Worm (Caenorhabditis elegans) whole organism, young adult: ENCODE data around the gene ccdc-47.

Experiments used
- C06A6.2 ChIP-seq: fragments of 200-800 bp; sonication (Bioruptor generic); conservative IDR thresholded peaks from 2 replicates; pipeline ENCODE4 v1.3.6; 2022; ENCODE audit warnings: missing genetic modification characterization, missing compliant biosample characterization
- C17E4.6 ChIP-seq: fragments of 200-800 bp; sonication (Bioruptor generic); IDR thresholded peaks from 2 replicates; pipeline ENCODE4 v1.3.6; 2022; ENCODE audit warnings: missing genetic modification reagents, missing genetic modification characterization, missing compliant biosample characterization
- F22D6.2 ChIP-seq: sonication (generic microtip); optimal IDR thresholded peaks from 2 replicates; lab custom pipeline; 2016; ENCODE audit warnings: mild to moderate bottlenecking, missing genetic modification characterization, missing compliant biosample characterization
- F52B5.7 ChIP-seq: sonication (generic microtip); optimal IDR thresholded peaks from 2 replicates; lab custom pipeline; 2016; ENCODE audit warnings: mild to moderate bottlenecking, missing genetic modification characterization, missing compliant biosample characterization
- F57A8.1 ChIP-seq: fragments of 200-800 bp; sonication (Bioruptor generic); optimal IDR thresholded peaks from 2 replicates; lab custom pipeline; 2018; ENCODE audit warnings: mild to moderate bottlenecking, missing genetic modification characterization, moderate library complexity, missing compliant biosample characterization
- K11D2.4 ChIP-seq: fragments of 200-800 bp; sonication (Bioruptor generic); IDR thresholded peaks from 2 replicates; pipeline ENCODE4 v1.3.6; 2022; ENCODE audit warnings: missing genetic modification reagents, missing genetic modification characterization, missing compliant biosample characterization
- K12H6.12 ChIP-seq: fragments of 200-800 bp; sonication (Bioruptor generic); optimal IDR thresholded peaks from 2 replicates; lab custom pipeline; 2018; ENCODE audit warnings: mild to moderate bottlenecking, missing genetic modification characterization, missing compliant biosample characterization
- Y53F4B.3 ChIP-seq: fragments of 200-800 bp; sonication (Bioruptor generic); IDR thresholded peaks from 2 replicates; pipeline ENCODE4 v1.3.6; 2022; ENCODE audit warnings: missing genetic modification reagents, missing genetic modification characterization, missing compliant biosample characterization
- Y53G8AR.9 ChIP-seq: fragments of 200-800 bp; sonication (Bioruptor generic); conservative IDR thresholded peaks from 2 replicates; pipeline ENCODE4 v1.3.6; 2022; ENCODE audit warnings: missing genetic modification reagents, missing genetic modification characterization, missing compliant biosample characterization
- Y56A3A.18 ChIP-seq: fragments of 200-800 bp; sonication (Bioruptor generic); IDR thresholded peaks from 2 replicates; pipeline ENCODE4 v1.3.6; 2022; ENCODE audit warnings: missing genetic modification reagents, missing genetic modification characterization, missing compliant biosample characterization
- Y79H2A.3 ChIP-seq: fragments of 200-800 bp; sonication (Bioruptor generic); conservative IDR thresholded peaks from 2 replicates; pipeline ENCODE4 v1.3.6; 2022; ENCODE audit warnings: missing genetic modification reagents, missing genetic modification characterization, missing compliant biosample characterization
- Y95B8A.8 ChIP-seq: fragments of 200-800 bp; sonication (Bioruptor generic); IDR thresholded peaks from 2 replicates; pipeline ENCODE4 v1.3.6; 2022; ENCODE audit warnings: missing genetic modification reagents, missing genetic modification characterization, missing compliant biosample characterization
- ama-1 ChIP-seq, 3 experiments: fragments of 150-350 bp in 1 of 3; sonication (generic microtip) in 2 of 3; optimal IDR thresholded peaks; 2 replicates each; lab custom pipeline; 2014 to 2018; ENCODE audit warnings: missing biosample characterization in 2 of 3, missing genetic modification characterization in 2 of 3, missing genetic modification reagents in 2 of 3
- athp-1 ChIP-seq: sonication (generic microtip); optimal IDR thresholded peaks from 2 replicates; lab custom pipeline; 2017; ENCODE audit warnings: mild to moderate bottlenecking, missing genetic modification characterization, missing compliant biosample characterization
- attf-3 ChIP-seq: fragments of 200-800 bp; sonication (Bioruptor generic); conservative IDR thresholded peaks from 2 replicates; pipeline ENCODE4 v1.3.6; 2022; ENCODE audit warnings: missing genetic modification reagents, missing genetic modification characterization, missing compliant biosample characterization
- attf-5 ChIP-seq: fragments of 200-800 bp; sonication (Bioruptor generic); optimal IDR thresholded peaks from 2 replicates; lab custom pipeline; 2018; ENCODE audit warnings: mild to moderate bottlenecking, missing genetic modification characterization, missing compliant biosample characterization
- cebp-1 ChIP-seq, 2 experiments: fragments of 200-800 bp in 1 of 2; sonication (Bioruptor generic) in 1 of 2; sonication (generic microtip) in 1 of 2; IDR thresholded peaks in 1 of 2; optimal IDR thresholded peaks in 1 of 2; 2 replicates each; pipeline versions ENCODE4 v1.3.6 to Lab custom; 2017 to 2022; ENCODE audit warnings: missing compliant biosample characterization in 2 of 2, missing genetic modification characterization in 2 of 2, mild to moderate bottlenecking in 1 of 2, missing genetic modification reagents in 1 of 2, moderate library complexity in 1 of 2
- ceh-27 ChIP-seq: fragments of 200-800 bp; sonication (Bioruptor generic); optimal IDR thresholded peaks from 2 replicates; lab custom pipeline; 2018; ENCODE audit warnings: mild to moderate bottlenecking, missing genetic modification characterization, moderate library complexity, missing compliant biosample characterization
- ceh-79 ChIP-seq: sonication (generic microtip); optimal IDR thresholded peaks from 2 replicates; lab custom pipeline; 2017; ENCODE audit warnings: mild to moderate bottlenecking, missing genetic modification characterization, missing compliant biosample characterization
- ceh-91 ChIP-seq: fragments of 200-800 bp; sonication (Bioruptor generic); IDR thresholded peaks from 2 replicates; pipeline ENCODE4 v1.3.6; 2022; ENCODE audit warnings: missing genetic modification reagents, missing genetic modification characterization, missing compliant biosample characterization
- fkh-3 ChIP-seq: sonication (generic microtip); optimal IDR thresholded peaks from 2 replicates; lab custom pipeline; 2016; ENCODE audit warnings: mild to moderate bottlenecking, missing genetic modification characterization, missing compliant biosample characterization
- gei-17 ChIP-seq: fragments of 200-800 bp; sonication (Bioruptor generic); optimal IDR thresholded peaks from 2 replicates; lab custom pipeline; 2018; ENCODE audit warnings: mild to moderate bottlenecking, missing genetic modification characterization, missing compliant biosample characterization
- hmg-1.2 ChIP-seq: fragments of 200-800 bp; sonication (Bioruptor generic); IDR thresholded peaks from 2 replicates; pipeline ENCODE4 v1.3.6; 2022; ENCODE audit warnings: missing genetic modification reagents, missing genetic modification characterization, missing compliant biosample characterization
- hrde-1 ChIP-seq: sonication (generic microtip); optimal IDR thresholded peaks from 2 replicates; lab custom pipeline; 2016; ENCODE audit warnings: missing genetic modification characterization, mild to moderate bottlenecking, missing compliant biosample characterization, moderate library complexity, missing genotype, missing genetic modification reagents, borderline replicate concordance
- lir-1 ChIP-seq: fragments of 200-800 bp; sonication (Bioruptor generic); conservative IDR thresholded peaks from 2 replicates; pipeline ENCODE4 v1.3.6; 2022; ENCODE audit warnings: missing genetic modification reagents, missing genetic modification characterization, missing compliant biosample characterization
- madf-10 ChIP-seq: sonication (generic microtip); optimal IDR thresholded peaks from 2 replicates; lab custom pipeline; 2016; ENCODE audit warnings: mild to moderate bottlenecking, missing genetic modification characterization, missing compliant biosample characterization
- nfya-2 ChIP-seq: fragments of 200-800 bp; sonication (Bioruptor generic); IDR thresholded peaks from 2 replicates; pipeline ENCODE4 v1.3.6; 2022; ENCODE audit warnings: missing genetic modification reagents, missing genetic modification characterization, missing compliant biosample characterization
- nhr-179 ChIP-seq: sonication (generic microtip); optimal IDR thresholded peaks from 2 replicates; lab custom pipeline; 2016; ENCODE audit warnings: mild to moderate bottlenecking, missing genetic modification characterization, missing compliant biosample characterization
- nhr-80 ChIP-seq: sonication (generic microtip); optimal IDR thresholded peaks from 2 replicates; lab custom pipeline; 2016; ENCODE audit warnings: missing genetic modification characterization, missing compliant biosample characterization
- pbrm-1 ChIP-seq: fragments of 200-800 bp; sonication (Bioruptor generic); IDR thresholded peaks from 2 replicates; pipeline ENCODE4 v1.3.6; 2022; ENCODE audit warnings: missing genetic modification reagents, missing genetic modification characterization, missing compliant biosample characterization
- rpc-1 ChIP-seq, 2 experiments: fragments of 150-350 bp in 1 of 2; sonication (generic microtip) in 1 of 2; optimal IDR thresholded peaks; 2 replicates each; lab custom pipeline; 2014 to 2018; ENCODE audit warnings: missing biosample characterization in 1 of 2, missing genetic modification characterization in 1 of 2, missing genetic modification reagents in 1 of 2, missing genotype in 1 of 2
- sdz-38 ChIP-seq: sonication (generic microtip); optimal IDR thresholded peaks from 2 replicates; lab custom pipeline; 2016; ENCODE audit warnings: missing genotype, missing genetic modification characterization, missing compliant biosample characterization
- snpc-1.3 ChIP-seq: sonication (generic microtip); optimal IDR thresholded peaks from 2 replicates; lab custom pipeline; 2017; ENCODE audit warnings: missing genetic modification characterization, mild to moderate bottlenecking, missing compliant biosample characterization, antibody characterized with exemption, moderate library complexity, missing genotype, missing genetic modification reagents; ENCODE audit not compliant: insufficient read depth
- snpc-3.4 ChIP-seq: sonication (generic microtip); optimal IDR thresholded peaks from 2 replicates; lab custom pipeline; 2017; ENCODE audit warnings: missing genetic modification characterization, mild to moderate bottlenecking, missing compliant biosample characterization, antibody characterized with exemption, moderate library complexity, missing genotype, missing genetic modification reagents
- snpc-4 ChIP-seq, 5 experiments: fragments of 150-350 bp in 1 of 5; sonication (generic microtip) in 4 of 5; optimal IDR thresholded peaks; 2 replicates each; lab custom pipeline; 2014 to 2018; ENCODE audit warnings: missing genetic modification characterization in 5 of 5, missing biosample characterization in 3 of 5, antibody characterized with exemption in 2 of 5, mild to moderate bottlenecking in 2 of 5, missing compliant biosample characterization in 2 of 5, missing genotype in 2 of 5, moderate library complexity in 2 of 5, missing genetic modification reagents in 1 of 5
- somi-1 ChIP-seq: fragments of 200-800 bp; sonication (Bioruptor generic); optimal IDR thresholded peaks from 2 replicates; lab custom pipeline; 2018; ENCODE audit warnings: mild to moderate bottlenecking, missing genetic modification characterization, missing compliant biosample characterization
- xnd-1 ChIP-seq: sonication (generic microtip); optimal IDR thresholded peaks from 2 replicates; lab custom pipeline; 2016; ENCODE audit warnings: missing genotype, missing genetic modification reagents, missing genetic modification characterization, missing compliant biosample characterization
- ztf-26 ChIP-seq: sonication (generic microtip); optimal IDR thresholded peaks from 2 replicates; lab custom pipeline; 2017; ENCODE audit warnings: missing genetic modification characterization, missing compliant biosample characterization
- ztf-28 ChIP-seq: fragments of 200-800 bp; sonication (Bioruptor generic); IDR thresholded peaks from 2 replicates; pipeline ENCODE4 v1.3.6; 2022; ENCODE audit warnings: missing genetic modification reagents, missing genetic modification characterization, missing compliant biosample characterization
- ztf-6 ChIP-seq: fragments of 200-800 bp; sonication (Bioruptor generic); IDR thresholded peaks from 2 replicates; pipeline ENCODE4 v1.3.6; 2022; ENCODE audit warnings: missing genetic modification reagents, missing genetic modification characterization, missing compliant biosample characterization

The ccdc-47 gene

DNA sequence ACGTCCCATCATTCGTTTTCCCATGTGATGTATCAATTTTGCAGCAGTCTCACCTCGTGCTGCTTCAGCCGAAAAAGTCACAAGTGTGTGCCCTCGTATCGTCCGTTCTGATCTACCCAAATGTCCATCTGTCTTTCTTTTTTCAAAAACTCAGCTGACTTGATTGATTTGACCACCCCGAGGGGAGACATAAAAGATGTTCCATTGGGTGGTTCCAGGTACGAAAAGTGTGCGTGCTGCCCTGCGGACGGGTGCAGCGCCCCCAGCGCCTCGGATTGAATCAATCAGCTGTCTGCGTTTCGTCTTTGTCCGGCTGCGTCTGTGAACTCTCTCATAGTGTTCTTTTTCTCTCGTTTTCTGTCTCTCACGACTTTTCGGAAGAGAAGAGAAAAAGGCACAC, 36.5 kb downstream of the ccdc-47 start:
- TF ChIP-seq ztf-28 (no peak), somi-1 (GFP tag; lab: Kevin White, UChicago) (peak; percentile 71), K11D2.4 (GFP tag; lab: Robert Waterston, UW) (0 out of 2 replicates have a peak, but pooled peaks have one; percentile 60), F57A8.1 (GFP tag; lab: Kevin White, UChicago) (no peak), Y53G8AR.9 (GFP tag; lab: Robert Waterston, UW) (0 out of 2 replicates have a peak, but pooled peaks have one; percentile 22), Y53F4B.3 (GFP tag; lab: Robert Waterston, UW) (no peak), nfya-2 (no peak), ztf-26 (tag; lab: Kevin White, UChicago) (peak; percentile 29), hmg-1.2 (GFP tag; lab: Robert Waterston, UW) (peak; percentile 74; the same call in 1 of the 2 replicates), madf-10 (tag; lab: Kevin White, UChicago) (no peak), attf-5 (GFP tag; lab: Kevin White, UChicago) (peak; percentile 79), Y95B8A.8 (peak; percentile 69; the same call in 1 of the 2 replicates), fkh-3 (tag; lab: Kevin White, UChicago) (no peak), nhr-80 (tag; lab: Kevin White, UChicago) (peak; percentile 61), snpc-1.3 (tag; lab: Kevin White, UChicago) (no peak), pbrm-1 (GFP tag; lab: Robert Waterston, UW) (peak; percentile 35; the same call in 1 of the 2 replicates), K12H6.12 (tag; lab: Kevin White, UChicago) (peak; percentile 25), hrde-1 (tag; lab: Kevin White, UChicago) (no peak), cebp-1 (GFP tag; IDR thresholded peaks at IDR 0.05; lab: Robert Waterston, UW) (peak; percentile 57; the same call in 1 of the 2 replicates), cebp-1 (tag; optimal IDR thresholded peaks at IDR 0.05; lab: Kevin White, UChicago) (peak; percentile 81), F22D6.2 (tag; lab: Kevin White, UChicago) (no peak), gei-17 (GFP tag; lab: Kevin White, UChicago) (no peak), nhr-179 (no peak), ceh-27 (peak; percentile 38), sdz-38 (no peak), attf-3 (GFP tag; lab: Robert Waterston, UW) (0 out of 2 replicates have a peak, but pooled peaks have one; percentile 29), snpc-3.4 (tag; lab: Kevin White, UChicago) (no peak), xnd-1 (tag; lab: Kevin White, UChicago) (no peak), Y79H2A.3 (GFP tag; lab: Robert Waterston, UW) (0 out of 2 replicates have a peak, but pooled peaks have one; percentile 42), rpc-1 (optimal IDR thresholded peaks at IDR 0.05; lab: Kevin White, UChicago) (no peak), rpc-1 (tag; optimal IDR thresholded peaks at IDR 0.05; lab: Kevin White, UChicago) (no peak), lir-1 (GFP tag; lab: Robert Waterston, UW) (peak; percentile 53; the same call in 1 of the 2 replicates), snpc-4 (GFP tag; optimal IDR thresholded peaks at IDR 0.05; lab: Kevin White, UChicago) (no peak), snpc-4 (tag; optimal IDR thresholded peaks at IDR 0.05; lab: Kevin White, UChicago) (peak in 1 of 4 experiments; percentile 20)

DNA sequence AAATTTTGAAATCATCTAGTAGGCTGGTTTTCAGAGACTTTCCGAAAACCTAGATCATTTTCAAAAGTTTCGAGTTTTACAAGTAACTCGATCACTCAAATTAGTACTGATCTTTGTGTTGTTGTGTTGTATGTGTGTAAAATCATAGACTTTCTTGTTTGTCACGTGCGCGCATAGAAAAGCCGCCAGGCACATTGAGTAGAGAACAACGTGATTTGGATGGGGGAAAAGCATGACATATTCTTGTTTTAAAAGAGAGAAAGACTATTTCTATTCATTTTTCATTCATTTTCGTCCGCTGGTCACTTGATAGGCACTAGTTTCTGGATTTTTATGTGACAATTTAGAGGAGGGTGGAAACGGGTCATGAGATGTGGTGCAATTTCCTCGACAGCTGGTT, 37.5 kb downstream of the ccdc-47 start:
- TF ChIP-seq Y53G8AR.9 (GFP tag; lab: Robert Waterston, UW) (no peak), F22D6.2 (tag; lab: Kevin White, UChicago) (no peak), ceh-79 (tag; lab: Kevin White, UChicago) (no peak), ztf-6 (GFP tag; lab: Robert Waterston, UW) (no peak), F52B5.7 (no peak), fkh-3 (tag; lab: Kevin White, UChicago) (no peak), pbrm-1 (GFP tag; lab: Robert Waterston, UW) (no peak), Y56A3A.18 (no peak), C17E4.6 (GFP tag; lab: Robert Waterston, UW) (no peak), cebp-1 (GFP tag; IDR thresholded peaks at IDR 0.05; lab: Robert Waterston, UW) (no peak), cebp-1 (tag; optimal IDR thresholded peaks at IDR 0.05; lab: Kevin White, UChicago) (peak; percentile 36), ama-1 (optimal IDR thresholded peaks at IDR 0.05; lab: Kevin White, UChicago) (peak; percentile 23), ama-1 (GFP tag; optimal IDR thresholded peaks at IDR 0.05; lab: Kevin White, UChicago) (no peak), gei-17 (GFP tag; lab: Kevin White, UChicago) (no peak), athp-1 (tag; lab: Kevin White, UChicago) (no peak), somi-1 (GFP tag; lab: Kevin White, UChicago) (peak; percentile 49), C06A6.2 (0 out of 2 replicates have a peak, but pooled peaks have one; percentile 11), ceh-91 (no peak)
